Fruit fly (Drosophila melanogaster) whole organism, embryonic: Measurements from ENCODE around the gene Jhbp16.

Experiments
- Ada2b ChIP-seq: fragments of 200-800 bp; sonication (Bioruptor generic); IDR thresholded peaks from 2 replicates; pipeline ENCODE4 v1.3.6; 2022; ENCODE audit warnings: missing biosample characterization, missing genetic modification characterization
- Adf1 ChIP-seq: fragments of 200-800 bp; sonication (Bioruptor generic); IDR thresholded peaks from 2 replicates; pipeline ENCODE4 v1.3.6; 2022; ENCODE audit warnings: missing biosample characterization, missing genetic modification characterization
- Aef1 ChIP-seq: fragments of 200-800 bp; sonication (Bioruptor generic); IDR thresholded peaks from 3 replicates; pipeline ENCODE4 v1.3.6; 2022; ENCODE audit warnings: missing biosample characterization, missing genetic modification characterization
- Atf6 ChIP-seq: fragments of 200-800 bp; sonication (Bioruptor generic); IDR thresholded peaks from 2 replicates; pipeline ENCODE4 v1.3.6; 2022; ENCODE audit warnings: missing biosample characterization, missing genetic modification characterization
- CG10147 ChIP-seq: fragments of 200-800 bp; sonication (Bioruptor generic); optimal IDR thresholded peaks from 2 replicates; lab custom pipeline; 2019; ENCODE audit warnings: missing biosample characterization, mild to moderate bottlenecking, missing genetic modification characterization, moderate library complexity
- CG10321 ChIP-seq: fragments of 200-800 bp; sonication (Bioruptor generic); IDR thresholded peaks from 2 replicates; pipeline ENCODE4 v1.3.6; 2022; ENCODE audit warnings: missing biosample characterization, missing genetic modification characterization
- CG12942 ChIP-seq: fragments of 200-800 bp; sonication (Bioruptor generic); optimal IDR thresholded peaks from 3 replicates; lab custom pipeline; 2016; ENCODE audit warnings: missing biosample characterization, missing genetic modification characterization
- CG14710 ChIP-seq: fragments of 200-800 bp; sonication (Bioruptor generic); optimal IDR thresholded peaks from 3 replicates; lab custom pipeline; 2019; ENCODE audit warnings: missing biosample characterization, mild to moderate bottlenecking, missing genetic modification characterization, moderate library complexity
- CG14860 ChIP-seq: fragments of 200-800 bp; sonication (Bioruptor generic); IDR thresholded peaks from 3 replicates; pipeline ENCODE4 v1.3.6; 2022; ENCODE audit warnings: missing biosample characterization, missing genetic modification characterization; ENCODE audit not compliant: partially characterized antibody
- CG1529 ChIP-seq: fragments of 200-800 bp; sonication (Bioruptor generic); optimal IDR thresholded peaks from 3 replicates; lab custom pipeline; 2018; ENCODE audit warnings: missing biosample characterization, missing genetic modification characterization
- CG15601 ChIP-seq: fragments of 200-800 bp; sonication (Bioruptor generic); optimal IDR thresholded peaks from 3 replicates; lab custom pipeline; 2019; ENCODE audit warnings: missing biosample characterization, mild to moderate bottlenecking, missing genetic modification characterization, moderate library complexity
- CG1603 ChIP-seq: fragments of 200-800 bp; sonication (Bioruptor generic); optimal IDR thresholded peaks from 2 replicates; lab custom pipeline; 2019; ENCODE audit warnings: missing biosample characterization, mild to moderate bottlenecking, missing genetic modification characterization, moderate library complexity
- CG16779 ChIP-seq: fragments of 200-800 bp; sonication (Bioruptor generic); IDR thresholded peaks from 2 replicates; pipeline ENCODE4 v1.3.6; 2022; ENCODE audit warnings: missing biosample characterization, missing genetic modification characterization
- CG16813 ChIP-seq: fragments of 200-800 bp; sonication (Bioruptor generic); IDR thresholded peaks from 3 replicates; pipeline ENCODE4 v1.3.6; 2022; ENCODE audit warnings: missing biosample characterization, missing genetic modification characterization; ENCODE audit not compliant: partially characterized antibody
- CG18619 ChIP-seq: fragments of 200-800 bp; sonication (Bioruptor generic); optimal IDR thresholded peaks from 3 replicates; lab custom pipeline; 2017; ENCODE audit warnings: missing biosample characterization, mild to moderate bottlenecking, missing genetic modification characterization
- CG2116 ChIP-seq: fragments of 200-800 bp; sonication (Bioruptor generic); optimal IDR thresholded peaks from 3 replicates; lab custom pipeline; 2018; ENCODE audit warnings: missing biosample characterization, mild to moderate bottlenecking, missing genetic modification characterization
- CG2678 ChIP-seq: fragments of 200-800 bp; sonication (Bioruptor generic); optimal IDR thresholded peaks from 3 replicates; lab custom pipeline; 2019; ENCODE audit warnings: missing biosample characterization, mild to moderate bottlenecking, missing genetic modification characterization, moderate library complexity
- CG32767 ChIP-seq: fragments of 200-800 bp; sonication (Bioruptor generic); IDR thresholded peaks from 2 replicates; pipeline ENCODE4 v1.3.6; 2022; ENCODE audit warnings: missing biosample characterization, missing genetic modification characterization
- CG33557 ChIP-seq: fragments of 200-800 bp; sonication (Bioruptor generic); optimal IDR thresholded peaks from 2 replicates; lab custom pipeline; 2019; ENCODE audit warnings: missing biosample characterization, mild to moderate bottlenecking, missing genetic modification characterization, moderate library complexity
- CG3726 ChIP-seq: fragments of 200-800 bp; sonication (Bioruptor generic); IDR thresholded peaks from 3 replicates; pipeline ENCODE4, ENCODE4 v1.3.6; 2022; ENCODE audit warnings: missing biosample characterization, missing genetic modification characterization
- CG4404 ChIP-seq: fragments of 200-800 bp; sonication (Bioruptor generic); IDR thresholded peaks from 2 replicates; pipeline ENCODE4 v1.3.6; 2022; ENCODE audit warnings: missing biosample characterization, missing genetic modification characterization
- CG6683 ChIP-seq: fragments of 200-800 bp; sonication (Bioruptor generic); optimal IDR thresholded peaks from 2 replicates; lab custom pipeline; 2017; ENCODE audit warnings: missing biosample characterization, mild to moderate bottlenecking, missing genetic modification characterization, missing genetic modification reagents
- CG7372 ChIP-seq: fragments of 200-800 bp; sonication (Bioruptor generic); IDR thresholded peaks from 2 replicates; pipeline ENCODE4 v1.3.6; 2022; ENCODE audit warnings: missing biosample characterization, missing genetic modification characterization
- CG8388 ChIP-seq: fragments of 200-800 bp; sonication (Bioruptor generic); optimal IDR thresholded peaks from 2 replicates; lab custom pipeline; 2019; ENCODE audit warnings: missing biosample characterization, mild to moderate bottlenecking, missing genetic modification characterization, moderate library complexity
- CG8765 ChIP-seq: fragments of 200-800 bp; sonication (Bioruptor generic); IDR thresholded peaks from 2 replicates; pipeline ENCODE4 v1.3.6; 2022; ENCODE audit warnings: missing biosample characterization, missing genetic modification characterization
- CG9727 ChIP-seq: fragments of 200-800 bp; sonication (Bioruptor generic); optimal IDR thresholded peaks from 3 replicates; lab custom pipeline; 2017; ENCODE audit warnings: missing biosample characterization, mild to moderate bottlenecking, missing genetic modification characterization
- CG9817 ChIP-seq: fragments of 200-800 bp; sonication (Bioruptor generic); optimal IDR thresholded peaks from 2 replicates; lab custom pipeline; 2018; ENCODE audit warnings: missing biosample characterization, mild to moderate bottlenecking, missing genetic modification characterization, moderate library complexity
- CHES-1-like ChIP-seq: fragments of 200-800 bp; sonication (Bioruptor generic); optimal IDR thresholded peaks from 2 replicates; lab custom pipeline; 2016; ENCODE audit warnings: missing biosample characterization, missing genetic modification characterization
- D19A ChIP-seq: fragments of 200-800 bp; optimal IDR thresholded peaks from 3 replicates; lab custom pipeline; 2019; ENCODE audit warnings: missing biosample characterization, mild to moderate bottlenecking, missing genetic modification characterization, moderate library complexity
- Dad ChIP-seq: fragments of 200-800 bp; sonication (Bioruptor generic); optimal IDR thresholded peaks from 3 replicates; lab custom pipeline; 2016; ENCODE audit warnings: missing biosample characterization, missing genetic modification characterization
- Dbx ChIP-seq: fragments of 200-800 bp; sonication (Bioruptor generic); IDR thresholded peaks from 3 replicates; pipeline ENCODE4 v1.3.6; 2022; ENCODE audit warnings: missing biosample characterization, missing genetic modification characterization
- Dek ChIP-seq: fragments of 200-800 bp; sonication (Bioruptor generic); optimal IDR thresholded peaks from 3 replicates; lab custom pipeline; 2019; ENCODE audit warnings: missing biosample characterization, mild to moderate bottlenecking, missing genetic modification characterization, moderate library complexity
- E2f1 ChIP-seq: fragments of 200-800 bp; sonication (Bioruptor generic); IDR thresholded peaks from 2 replicates; pipeline ENCODE4 v1.3.6; 2022; ENCODE audit warnings: missing biosample characterization, missing genetic modification characterization
- Max ChIP-seq: fragments of 200-800 bp; sonication (Bioruptor generic); optimal IDR thresholded peaks from 2 replicates; lab custom pipeline; 2016; ENCODE audit warnings: missing biosample characterization, mild to moderate bottlenecking, missing genetic modification characterization
- Med ChIP-seq: fragments of 200-800 bp; sonication (Bioruptor generic); peaks from one replicate; lab custom pipeline; 2016; ENCODE audit warnings: missing biosample characterization, missing genetic modification characterization, mild to moderate bottlenecking, inconsistent platforms, moderate library complexity
- Nf-YA ChIP-seq: fragments of 200-800 bp; sonication (Bioruptor generic); IDR thresholded peaks from 2 replicates; pipeline ENCODE4 v1.3.6; 2022; ENCODE audit warnings: missing biosample characterization, missing genetic modification characterization
- Pdp1 ChIP-seq, 2 experiments: fragments of 200-800 bp; sonication (Bioruptor generic); optimal IDR thresholded peaks; 3 replicates each; lab custom pipeline; 2016; ENCODE audit warnings: missing biosample characterization in 2 of 2, missing genetic modification characterization in 2 of 2, mild to moderate bottlenecking in 1 of 2, moderate library complexity in 1 of 2
- Ssrp ChIP-seq: fragments of 200-800 bp; sonication (Bioruptor generic); optimal IDR thresholded peaks from 2 replicates; lab custom pipeline; 2018; ENCODE audit warnings: missing biosample characterization, mild to moderate bottlenecking, missing genetic modification characterization, moderate library complexity
- YL-1 ChIP-seq: fragments of 200-800 bp; sonication (Bioruptor generic); optimal IDR thresholded peaks from 3 replicates; lab custom pipeline; 2017; ENCODE audit warnings: missing biosample characterization, mild to moderate bottlenecking, missing genetic modification characterization
- ab ChIP-seq: fragments of 200-800 bp; sonication (Bioruptor generic); optimal IDR thresholded peaks from 2 replicates; lab custom pipeline; 2016; ENCODE audit warnings: missing biosample characterization, missing genetic modification characterization
- chm ChIP-seq: fragments of 200-800 bp; sonication (Bioruptor generic); IDR thresholded peaks from 2 replicates; pipeline ENCODE4 v1.3.6; 2022; ENCODE audit warnings: missing biosample characterization, missing genetic modification characterization
- croc ChIP-seq: fragments of 200-800 bp; sonication (Bioruptor generic); conservative IDR thresholded peaks from 3 replicates; pipeline ENCODE4 v1.3.6; 2022; ENCODE audit warnings: missing biosample characterization, missing genetic modification characterization
- ham ChIP-seq: fragments of 200-800 bp; sonication (Bioruptor generic); IDR thresholded peaks from 2 replicates; pipeline ENCODE4 v1.3.6; 2022; ENCODE audit warnings: missing biosample characterization, missing genetic modification characterization
- kah ChIP-seq: fragments of 200-800 bp; sonication (Bioruptor generic); optimal IDR thresholded peaks from 2 replicates; lab custom pipeline; 2018; ENCODE audit warnings: missing biosample characterization, mild to moderate bottlenecking, missing genetic modification characterization
- oc ChIP-seq: fragments of 200-800 bp; sonication (Bioruptor generic); optimal IDR thresholded peaks from 2 replicates; lab custom pipeline; 2018; ENCODE audit warnings: missing biosample characterization, mild to moderate bottlenecking, missing genetic modification characterization, moderate library complexity
- rib ChIP-seq: fragments of 200-800 bp; sonication (Bioruptor generic); IDR thresholded peaks from 2 replicates; pipeline ENCODE4 v1.3.6; 2022; ENCODE audit warnings: missing biosample characterization, missing genetic modification characterization
- sens ChIP-seq: fragments of 200-800 bp; sonication (Bioruptor generic); peaks from one replicate; lab custom pipeline; 2016; ENCODE audit warnings: missing biosample characterization, missing genetic modification characterization
- sob ChIP-seq: fragments of 200-800 bp; sonication (Bioruptor generic); IDR thresholded peaks from 2 replicates; pipeline ENCODE4 v1.3.6; 2022; ENCODE audit warnings: missing biosample characterization, missing genetic modification characterization
- stc ChIP-seq: fragments of 200-800 bp; sonication (Bioruptor generic); IDR thresholded peaks from 2 replicates; pipeline ENCODE4 v1.3.6; 2022; ENCODE audit warnings: missing biosample characterization, missing genetic modification characterization
- tna ChIP-seq: fragments of 200-800 bp; sonication (Bioruptor generic); IDR thresholded peaks from 2 replicates; pipeline ENCODE4 v1.3.6; 2022; ENCODE audit warnings: missing biosample characterization, missing genetic modification characterization; ENCODE audit not compliant: partially characterized antibody
- ttk ChIP-seq: fragments of 200-800 bp; sonication (Bioruptor generic); IDR thresholded peaks from 2 replicates; pipeline ENCODE4 v2.1.2; 2022; ENCODE audit warnings: missing biosample characterization, missing genetic modification characterization

The Jhbp16 gene

DNA sequence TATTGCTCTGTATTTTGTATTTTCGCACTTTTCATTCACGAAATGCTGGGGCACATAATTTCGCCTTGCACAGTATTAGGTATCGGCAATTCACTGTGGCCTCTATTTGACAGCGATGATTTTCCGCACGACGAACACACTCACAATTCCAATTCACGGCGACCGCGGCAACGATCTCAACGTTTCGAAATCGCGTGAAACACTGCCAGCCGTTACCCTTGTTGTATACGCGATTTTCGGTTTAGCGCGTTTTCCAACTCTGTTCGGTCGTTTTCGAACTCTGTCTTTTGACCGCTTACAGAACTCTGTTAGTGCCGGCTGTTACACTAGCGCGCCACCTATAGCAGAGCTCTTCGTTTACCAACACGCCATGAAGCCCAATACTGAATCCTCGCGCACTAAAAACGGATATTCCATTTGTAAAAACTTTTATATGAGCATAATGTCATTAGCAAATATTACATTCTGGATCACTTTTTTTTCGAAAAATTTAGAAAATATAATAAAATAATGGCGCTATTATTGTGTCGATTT lies 45.0 kb upstream of the Jhbp16 start, which contains the start of gene InR (continued):
- no peak for TF ChIP-seq CG6683 (GFP tag; lab: Kevin White, UChicago)
- no peak for TF ChIP-seq Nf-YA (GFP tag; lab: Robert Waterston, UW)
- TF ChIP-seq CG7372, result no peak
- no peak for TF ChIP-seq ttk (GFP tag; lab: Robert Waterston, UW)
- no peak for TF ChIP-seq Atf6 (GFP tag; lab: Robert Waterston, UW)
- TF ChIP-seq CG32767, result no peak
- TF ChIP-seq CG15601 (tag; lab: Kevin White, UChicago), result no peak
- no peak for TF ChIP-seq stc (GFP tag; lab: Robert Waterston, UW)
- peak; percentile 77 for TF ChIP-seq CG1603 (tag; lab: Kevin White, UChicago)
- TF ChIP-seq CG16813 (GFP tag; lab: Robert Waterston, UW), result no peak
- peak; percentile 97 for TF ChIP-seq Med
- TF ChIP-seq CHES-1-like (GFP tag; lab: Kevin White, UChicago), result peak; percentile 84
- peak; percentile 22; the same call in 1 of the 3 replicates for TF ChIP-seq croc (GFP tag; lab: Robert Waterston, UW)
- TF ChIP-seq D19A (tag; lab: Kevin White, UChicago), result peak; percentile 49
- no peak for TF ChIP-seq Adf1 (GFP tag; lab: Robert Waterston, UW)
- TF ChIP-seq CG9817 (tag; lab: Kevin White, UChicago), result peak; percentile 81
- no peak for TF ChIP-seq CG8388 (GFP tag; lab: Kevin White, UChicago)
- peak; percentile 62 for TF ChIP-seq YL-1 (GFP tag; lab: Kevin White, UChicago)
- peak; percentile 19 for TF ChIP-seq CG2116 (GFP tag; lab: Kevin White, UChicago)
- TF ChIP-seq Pdp1 (GFP tag; optimal IDR thresholded peaks at IDR 0.05; lab: Kevin White, UChicago), result peak; percentile 66 to 74
- TF ChIP-seq Ssrp (tag; lab: Kevin White, UChicago), result no peak
- peak; percentile 65 for TF ChIP-seq sens (GFP tag; lab: Kevin White, UChicago)
- peak; percentile 34 for TF ChIP-seq CG33557
- TF ChIP-seq Ada2b (GFP tag; lab: Robert Waterston, UW), result no peak
- TF ChIP-seq E2f1, result no peak
- no peak for TF ChIP-seq Aef1 (GFP tag; lab: Robert Waterston, UW)
- no peak for TF ChIP-seq CG1529
- TF ChIP-seq ab, result no peak
- no peak for TF ChIP-seq tna (GFP tag; lab: Robert Waterston, UW)
- TF ChIP-seq Dad, result peak; percentile 72
- TF ChIP-seq CG8765, result no peak
- no peak for TF ChIP-seq ham (GFP tag; lab: Robert Waterston, UW)
- TF ChIP-seq CG2678 (tag; lab: Kevin White, UChicago), result peak; percentile 26
- peak; percentile 32 for TF ChIP-seq CG10147 (GFP tag; lab: Kevin White, UChicago)
- TF ChIP-seq CG18619 (GFP tag; lab: Kevin White, UChicago), result peak; percentile 49
- no peak for TF ChIP-seq chm (GFP tag; lab: Robert Waterston, UW)
- no peak for TF ChIP-seq CG9727 (GFP tag; lab: Kevin White, UChicago)
- TF ChIP-seq Dbx (GFP tag; lab: Robert Waterston, UW), result no peak
- TF ChIP-seq Dek (tag; lab: Kevin White, UChicago), result peak; percentile 53
- peak; percentile 45 for TF ChIP-seq kah (GFP tag; lab: Kevin White, UChicago)
- peak; percentile 66 for TF ChIP-seq oc
- TF ChIP-seq rib, result no peak
- TF ChIP-seq CG16779, result no peak
- TF ChIP-seq CG12942 (GFP tag; lab: Kevin White, UChicago), result peak; percentile 53
- no peak for TF ChIP-seq sob (GFP tag; lab: Robert Waterston, UW)
- TF ChIP-seq CG10321 (GFP tag; lab: Robert Waterston, UW), result no peak
- no peak for TF ChIP-seq CG14860 (GFP tag; lab: Robert Waterston, UW)
- peak; percentile 29 for TF ChIP-seq CG14710
- TF ChIP-seq Max (GFP tag; lab: Kevin White, UChicago), result peak; percentile 29
- no peak for TF ChIP-seq CG4404 (GFP tag; lab: Robert Waterston, UW)
- no peak for TF ChIP-seq CG3726 (GFP tag; lab: Robert Waterston, UW)
